Worm (Caenorhabditis elegans): ENCODE results near the gene sdz-18.

sdz-18 gene

DNA sequence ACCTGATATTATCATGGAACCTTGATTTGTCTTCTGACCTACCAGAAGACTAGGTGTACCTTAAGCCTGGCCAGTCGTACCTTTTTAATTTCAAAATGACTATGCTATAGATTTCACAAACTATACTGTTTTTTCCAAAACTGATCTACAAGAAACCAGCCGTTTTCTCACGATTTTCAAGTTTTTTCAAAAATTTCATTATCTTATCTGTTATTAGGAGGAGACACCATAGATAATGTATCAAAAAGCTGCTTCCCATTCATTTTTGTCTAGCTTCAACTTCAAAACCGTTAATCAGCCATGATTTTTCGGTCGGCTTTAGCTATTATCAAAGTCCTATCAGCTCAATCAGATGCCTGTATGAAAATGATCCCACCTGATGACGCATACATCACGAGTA lies 36.2 kb upstream of the sdz-18 start, which contains the start of gene F36H5.12:
TSS of gene F36H5.12 (plus strand) at position 301 of the 400 bp plus-strand sequence.
- TF ChIP-seq nhr-76 (tag; optimal IDR thresholded peaks at IDR 0.05) (no peak), blmp-1 (tag; optimal IDR thresholded peaks at IDR 0.05) (no peak), nhr-28 (tag; optimal IDR thresholded peaks at IDR 0.05) (no peak), elt-3 (tag; optimal IDR thresholded peaks at IDR 0.05) (no peak), ham-2 (GFP tag; optimal IDR thresholded peaks at IDR 0.05) (no peak), sptf-1 (tag; optimal IDR thresholded peaks at IDR 0.05) (no peak), ceh-39 (tag; optimal IDR thresholded peaks at IDR 0.05) (no peak), ceh-83 (GFP tag; optimal IDR thresholded peaks at IDR 0.05) (no peak), mls-2 (tag; optimal IDR thresholded peaks at IDR 0.05) (no peak), mep-1 (tag; optimal IDR thresholded peaks at IDR 0.05) (no peak), lsy-2 (tag; optimal IDR thresholded peaks at IDR 0.05) (no peak), sem-2 (GFP tag; optimal IDR thresholded peaks at IDR 0.05) (no peak), unc-39 (tag; optimal IDR thresholded peaks at IDR 0.05) (no peak), elt-1 (tag; optimal IDR thresholded peaks at IDR 0.05; ENCODE audit: borderline replicate concordance, insufficient read depth) (no peak), mab-5 (tag; optimal IDR thresholded peaks at IDR 0.05) (no peak), bed-3 (GFP tag; optimal IDR thresholded peaks at IDR 0.05) (no peak), ztf-11 (tag; optimal IDR thresholded peaks at IDR 0.05) (no peak), pha-4 (tag; optimal IDR thresholded peaks at IDR 0.05) (no peak), snpc-4 (tag; optimal IDR thresholded peaks at IDR 0.05) (no peak), drap-1 (GFP tag; optimal IDR thresholded peaks at IDR 0.05) (no peak)

DNA sequence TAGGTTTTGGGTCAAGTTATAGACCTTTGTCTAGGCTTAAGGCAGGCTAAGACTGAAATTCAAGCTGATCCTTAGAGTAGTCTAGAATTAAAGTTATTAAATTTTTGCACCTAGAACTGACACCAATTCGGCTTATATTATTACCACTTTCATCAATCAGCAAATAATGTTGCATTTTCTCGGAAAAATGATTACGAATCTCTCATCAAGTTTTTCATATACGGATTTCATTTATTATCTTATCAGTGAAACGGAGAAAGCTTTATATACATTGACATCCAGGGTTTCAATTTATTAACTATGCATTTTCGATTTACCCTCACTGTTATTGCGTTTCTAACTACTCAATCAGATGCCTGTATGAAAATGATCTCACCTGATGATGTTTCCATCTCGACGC lies 35.0 kb upstream of the sdz-18 start, which contains the start of gene K07G6.1:
TSS of gene K07G6.1 (plus strand) at position 301 of the 400 bp plus-strand sequence.
- TF ChIP-seq nhr-76 (tag; optimal IDR thresholded peaks at IDR 0.05) (no peak), mab-5 (tag; optimal IDR thresholded peaks at IDR 0.05) (no peak), lsy-2 (tag; optimal IDR thresholded peaks at IDR 0.05) (no peak), drap-1 (GFP tag; optimal IDR thresholded peaks at IDR 0.05) (no peak), bed-3 (GFP tag; optimal IDR thresholded peaks at IDR 0.05) (no peak), elt-3 (tag; optimal IDR thresholded peaks at IDR 0.05) (no peak), hlh-1 (tag; optimal IDR thresholded peaks at IDR 0.05) (no peak), mls-2 (tag; optimal IDR thresholded peaks at IDR 0.05) (no peak), nhr-2 (tag; optimal IDR thresholded peaks at IDR 0.05) (no peak), unc-39 (tag; optimal IDR thresholded peaks at IDR 0.05) (no peak), unc-120 (tag; optimal IDR thresholded peaks at IDR 0.05; ENCODE audit: poor library complexity, severe bottlenecking) (no peak)

DNA sequence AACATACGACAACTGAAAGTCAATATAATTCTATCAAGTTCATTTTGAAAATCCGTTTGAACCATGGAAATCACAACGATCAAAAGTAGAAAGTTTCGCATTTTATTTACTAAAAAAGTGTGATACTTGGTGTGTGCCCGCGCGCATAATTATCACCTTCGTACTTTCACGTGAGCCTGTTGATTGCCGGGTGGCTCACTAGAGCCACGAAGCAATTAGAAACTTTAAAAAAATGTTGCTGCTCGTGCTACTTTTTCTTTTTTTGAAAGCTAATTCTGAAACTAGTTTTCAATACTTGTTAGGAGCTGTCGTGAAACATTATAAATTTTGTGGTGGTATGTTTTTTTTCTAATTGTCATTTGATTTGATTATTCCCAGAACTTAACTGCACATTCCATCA lies 32.6 kb upstream of the sdz-18 start, which contains the start of the genes irld-9 and irld-33:
TSS of gene irld-9 (minus strand) at position 101 of the 400 bp plus-strand sequence.
TSS of gene irld-33 (plus strand) at position 209 of the 400 bp plus-strand sequence.
- TF ChIP-seq pha-4 (tag; optimal IDR thresholded peaks at IDR 0.05) (no peak), blmp-1 (tag; optimal IDR thresholded peaks at IDR 0.05) (no peak), drap-1 (GFP tag; optimal IDR thresholded peaks at IDR 0.05) (no peak), lin-32 (GFP tag; optimal IDR thresholded peaks at IDR 0.05) (no peak), bed-3 (GFP tag; optimal IDR thresholded peaks at IDR 0.05) (no peak), sem-2 (GFP tag; optimal IDR thresholded peaks at IDR 0.05) (no peak), cnd-1 (tag; optimal IDR thresholded peaks at IDR 0.05) (no peak), lin-13 (tag; optimal IDR thresholded peaks at IDR 0.05) (no peak), ceh-39 (tag; optimal IDR thresholded peaks at IDR 0.05) (no peak), unc-62 (GFP tag; optimal IDR thresholded peaks at IDR 0.05) (no peak), flh-1 (GFP tag; optimal IDR thresholded peaks at IDR 0.05) (no peak), nhr-12 (tag; optimal IDR thresholded peaks at IDR 0.05) (no peak), lsy-2 (tag; optimal IDR thresholded peaks at IDR 0.05) (no peak), nhr-76 (tag; optimal IDR thresholded peaks at IDR 0.05) (no peak), ceh-43 (GFP tag; optimal IDR thresholded peaks at IDR 0.05) (no peak), hlh-1 (tag; optimal IDR thresholded peaks at IDR 0.05) (no peak)

DNA sequence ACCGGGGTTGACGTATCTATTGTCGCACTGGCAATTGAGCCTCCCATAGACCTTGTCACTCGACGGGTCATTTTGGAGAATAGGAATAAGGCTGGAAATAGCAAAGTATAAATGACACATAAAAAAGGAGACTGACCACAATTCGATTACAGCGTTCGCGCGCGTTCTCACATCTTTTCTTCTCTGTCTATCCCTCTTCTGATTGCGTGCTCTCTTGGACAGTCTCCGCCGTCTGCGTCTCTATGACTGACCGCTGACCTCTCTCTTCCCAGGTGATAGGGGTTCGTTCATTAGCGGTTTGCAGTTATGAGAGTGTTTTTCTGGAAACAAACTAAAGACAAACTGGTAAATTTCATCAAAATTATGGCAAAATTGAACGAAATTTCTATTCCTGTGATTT lies 30.1 kb upstream of the sdz-18 start, which contains the start of gene ceh-83:
TSS of gene ceh-83 (minus strand) at position 181 of the 400 bp plus-strand sequence.
- no peak for TF ChIP-seq unc-62 (GFP tag; optimal IDR thresholded peaks at IDR 0.05)
- no peak for TF ChIP-seq mep-1 (tag; optimal IDR thresholded peaks at IDR 0.05)
- TF ChIP-seq snpc-4 (tag; optimal IDR thresholded peaks at IDR 0.05): no peak

DNA sequence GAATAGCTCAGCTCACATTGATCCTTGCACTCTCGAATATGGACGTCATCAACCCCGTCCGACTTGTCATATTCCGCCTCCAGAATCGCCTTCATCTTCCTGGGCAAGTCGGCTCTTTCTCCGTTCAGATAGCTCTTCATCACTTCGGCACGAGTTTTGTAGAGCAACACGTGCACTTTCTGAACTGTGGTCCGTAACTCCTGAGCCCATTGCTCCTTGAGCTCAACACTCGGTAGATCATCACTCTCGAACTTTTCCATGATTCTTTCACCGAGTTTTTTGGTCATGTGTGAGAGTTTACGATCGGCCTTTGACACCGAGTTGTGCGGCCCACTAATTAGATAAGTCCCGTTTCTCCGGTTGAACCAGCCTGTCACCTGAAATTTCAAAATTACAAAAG lies 28.9 kb upstream of the sdz-18 start:
- no peak for TF ChIP-seq elt-3 (tag; optimal IDR thresholded peaks at IDR 0.05)
- TF ChIP-seq ceh-43 (GFP tag; optimal IDR thresholded peaks at IDR 0.05): no peak
